Worm (Caenorhabditis elegans) whole organism, dauer: ENCODE measurements around the gene Y105C5B.17.

Experiments
- unc-62 ChIP-seq: sonication (generic microtip); optimal IDR thresholded peaks from 2 replicates; lab custom pipeline; 2017; ENCODE audit warnings: missing biosample characterization, missing genetic modification reagents, missing genetic modification characterization

The Y105C5B.17 gene

ce11 chrIV:15962801-15963200 lies at the start of gene Y105C5B.17:
Gene Y105C5B.17, plus strand, starts transcription at chrIV:15963101.
- TF ChIP-seq unc-62 = no peak

- no peak for TF ChIP-seq unc-62
Observed at ce11 chrIV:15915061-15915460, 47.8 kb upstream of the Y105C5B.17 start.

ce11 chrIV:15923000-15923399 lies 39.9 kb upstream of the Y105C5B.17 start:
- TF ChIP-seq unc-62 = no peak

- no peak for TF ChIP-seq unc-62
Observed at ce11 chrIV:15926746-15927145, 36.2 kb upstream of the Y105C5B.17 start, which contains the start of gene Y105C5B.8. Gene Y105C5B.8, minus strand, starts transcription at chrIV:15926846.

ce11 chrIV:15929831-15930230 lies 33.1 kb upstream of the Y105C5B.17 start:
- no peak for TF ChIP-seq unc-62

ce11 chrIV:15930281-15930680 lies 32.6 kb upstream of the Y105C5B.17 start, which contains the start of gene Y105C5B.9:
Gene Y105C5B.9, plus strand, starts transcription at chrIV:15930581.
- no peak for TF ChIP-seq unc-62

- TF ChIP-seq unc-62 = no peak
Observed at ce11 chrIV:15930694-15931093, 32.2 kb upstream of the Y105C5B.17 start.

- TF ChIP-seq unc-62 = no peak
Observed at ce11 chrIV:15931176-15931575, 31.7 kb upstream of the Y105C5B.17 start.

- no peak for TF ChIP-seq unc-62
Observed at ce11 chrIV:15931833-15932232, 31.1 kb upstream of the Y105C5B.17 start.

ce11 chrIV:15933814-15934213 lies 29.1 kb upstream of the Y105C5B.17 start, which contains the start of gene srv-16:
Gene srv-16, minus strand, starts transcription at chrIV:15933914.
- no peak for TF ChIP-seq unc-62

ce11 chrIV:15937088-15937487 lies 25.8 kb upstream of the Y105C5B.17 start:
- no peak for TF ChIP-seq unc-62

ce11 chrIV:15938471-15938870 lies 24.4 kb upstream of the Y105C5B.17 start:
- no peak for TF ChIP-seq unc-62

ce11 chrIV:15940811-15941210 lies 22.1 kb upstream of the Y105C5B.17 start:
- no peak for TF ChIP-seq unc-62

ce11 chrIV:15941403-15941802 lies 21.5 kb upstream of the Y105C5B.17 start, which contains the start of gene Y105C5B.11:
Gene Y105C5B.11, minus strand, starts transcription at chrIV:15941503.
- TF ChIP-seq unc-62 = no peak

ce11 chrIV:15946507-15946906 lies 16.4 kb upstream of the Y105C5B.17 start, which contains the start of gene skr-10:
Gene skr-10, plus strand, starts transcription at chrIV:15946807.
- no peak for TF ChIP-seq unc-62

ce11 chrIV:15949995-15950394 lies 12.9 kb upstream of the Y105C5B.17 start:
- no peak for TF ChIP-seq unc-62

- no peak for TF ChIP-seq unc-62
Observed at ce11 chrIV:15950838-15951581, 11.9 kb upstream of the Y105C5B.17 start, which contains the start of gene ifas-3. Gene ifas-3, minus strand, starts transcription at chrIV:15950888.

- TF ChIP-seq unc-62 = no peak
Observed at ce11 chrIV:15951640-15952039, 11.3 kb upstream of the Y105C5B.17 start, which contains the start of gene Y105C5B.15. Gene Y105C5B.15, plus strand, starts transcription at chrIV:15951936.
